Worm (Caenorhabditis elegans) whole organism, L4 larva: ENCODE results near the gene K01A12.2.

Source experiments
- Y5F2A.4 ChIP-seq: fragments of 200-800 bp; sonication (Bioruptor generic); optimal IDR thresholded peaks from 2 replicates; lab custom pipeline; 2018; ENCODE audit warnings: mild to moderate bottlenecking, missing genetic modification characterization, missing compliant biosample characterization
- ZK546.5 ChIP-seq, 2 experiments: sonication (generic microtip); optimal IDR thresholded peaks; 2 replicates each; lab custom pipeline; 2017; ENCODE audit warnings: missing biosample characterization in 2 of 2, missing genetic modification characterization in 2 of 2
- aha-1 ChIP-seq: fragments of 150-350 bp; peaks from one replicate; lab custom pipeline; 2014; ENCODE audit warnings: missing biosample characterization, missing genetic modification characterization
- aly-2 ChIP-seq: sonication (generic microtip); optimal IDR thresholded peaks from 2 replicates; lab custom pipeline; 2018; ENCODE audit warnings: missing biosample characterization, missing genetic modification characterization
- ceh-28 ChIP-seq: fragments of 150-350 bp; optimal IDR thresholded peaks from 2 replicates; lab custom pipeline; 2014; ENCODE audit warnings: missing biosample characterization, missing genetic modification reagents, missing genetic modification characterization
- ceh-32 ChIP-seq: sonication (generic microtip); optimal IDR thresholded peaks from 2 replicates; lab custom pipeline; 2016; ENCODE audit warnings: mild to moderate bottlenecking, missing genetic modification characterization, missing compliant biosample characterization; ENCODE audit not compliant: poor library complexity
- cey-2 ChIP-seq: sonication (generic microtip); optimal IDR thresholded peaks from 3 replicates; lab custom pipeline; 2017; ENCODE audit warnings: missing genetic modification characterization, mild to moderate bottlenecking, missing compliant biosample characterization, antibody characterized with exemption, borderline replicate concordance; ENCODE audit not compliant: insufficient read depth
- ctbp-1 ChIP-seq: fragments of 200-800 bp; sonication (Bioruptor generic); IDR thresholded peaks from 2 replicates; pipeline ENCODE4 v1.3.6; 2022; ENCODE audit warnings: missing genetic modification reagents, missing genetic modification characterization, missing compliant biosample characterization
- duxl-1 ChIP-seq: sonication (generic microtip); optimal IDR thresholded peaks from 2 replicates; lab custom pipeline; 2016; ENCODE audit warnings: mild to moderate bottlenecking, missing genetic modification characterization, moderate library complexity, missing compliant biosample characterization; ENCODE audit not compliant: poor library complexity
- egl-43 ChIP-seq: fragments of 200-800 bp; sonication (Bioruptor generic); IDR thresholded peaks from 2 replicates; pipeline ENCODE4 v1.3.6; 2022; ENCODE audit warnings: missing genetic modification reagents, missing genetic modification characterization, missing compliant biosample characterization
- hif-1 ChIP-seq, 2 experiments: sonication (generic microtip); optimal IDR thresholded peaks; 2 replicates each; lab custom pipeline; 2016 to 2017; ENCODE audit warnings: missing compliant biosample characterization in 2 of 2, missing genetic modification characterization in 2 of 2, missing genetic modification reagents in 2 of 2, missing genotype in 2 of 2, mild to moderate bottlenecking in 1 of 2
- hmg-1.1 ChIP-seq: fragments of 200-800 bp; sonication (Bioruptor generic); IDR thresholded peaks from 2 replicates; pipeline ENCODE4 v1.3.6; 2022; ENCODE audit warnings: missing genetic modification reagents, missing genetic modification characterization, missing compliant biosample characterization
- jun-1 ChIP-seq: fragments of 150-350 bp; optimal IDR thresholded peaks from 2 replicates; lab custom pipeline; 2014; ENCODE audit warnings: missing biosample characterization, missing genetic modification reagents, missing genetic modification characterization
- lim-7 ChIP-seq: fragments of 200-800 bp; sonication (Bioruptor generic); IDR thresholded peaks from 2 replicates; pipeline ENCODE4 v1.3.6; 2022; ENCODE audit warnings: missing genetic modification characterization, missing compliant biosample characterization
- lin-13 ChIP-seq: fragments of 150-350 bp; optimal IDR thresholded peaks from 2 replicates; lab custom pipeline; 2014; ENCODE audit warnings: missing biosample characterization, missing genetic modification reagents, missing genetic modification characterization
- madf-5 ChIP-seq, 2 experiments: fragments of 200-800 bp; sonication (Bioruptor generic); IDR thresholded peaks; 2 replicates each; pipeline ENCODE4 v1.3.6; 2022; ENCODE audit warnings: missing compliant biosample characterization in 2 of 2, missing genetic modification characterization in 2 of 2
- mes-2 ChIP-seq: sonication (generic microtip); optimal IDR thresholded peaks from 2 replicates; lab custom pipeline; 2016; ENCODE audit warnings: missing genotype, mild to moderate bottlenecking, missing genetic modification characterization, missing compliant biosample characterization; ENCODE audit not compliant: poor library complexity, severe bottlenecking
- mxl-3 ChIP-seq: fragments of 200-800 bp; sonication (Bioruptor generic); optimal IDR thresholded peaks from 2 replicates; lab custom pipeline; 2018; ENCODE audit warnings: mild to moderate bottlenecking, missing genetic modification characterization, missing compliant biosample characterization
- nhr-102 ChIP-seq: sonication (generic microtip); optimal IDR thresholded peaks from 2 replicates; lab custom pipeline; 2016; ENCODE audit warnings: mild to moderate bottlenecking, missing genetic modification characterization, moderate library complexity, missing compliant biosample characterization
- nhr-237 ChIP-seq: sonication (generic microtip); optimal IDR thresholded peaks from 2 replicates; lab custom pipeline; 2017; ENCODE audit warnings: missing biosample characterization, missing genetic modification characterization
- nhr-41 ChIP-seq: fragments of 200-800 bp; sonication (Bioruptor generic); IDR thresholded peaks from 2 replicates; pipeline ENCODE4 v1.3.6; 2022; ENCODE audit warnings: missing genetic modification reagents, missing genetic modification characterization, missing compliant biosample characterization
- nhr-48 ChIP-seq: sonication (generic microtip); optimal IDR thresholded peaks from 2 replicates; lab custom pipeline; 2016; ENCODE audit warnings: mild to moderate bottlenecking, missing genetic modification characterization, missing compliant biosample characterization
- nhr-6 ChIP-seq: fragments of 150-350 bp; optimal IDR thresholded peaks from 2 replicates; lab custom pipeline; 2014; ENCODE audit warnings: missing biosample characterization, missing genetic modification characterization
- nhr-77 ChIP-seq: fragments of 150-350 bp; optimal IDR thresholded peaks from 2 replicates; lab custom pipeline; 2014; ENCODE audit warnings: missing biosample characterization, missing genetic modification characterization
- pha-4 ChIP-seq, 2 experiments: fragments of 150-350 bp in 1 of 2; fragments of 200-800 bp in 1 of 2; sonication (Bioruptor generic) in 1 of 2; IDR thresholded peaks in 1 of 2; optimal IDR thresholded peaks in 1 of 2; 2 replicates each; pipeline versions ENCODE4 v1.3.6 to Lab custom; 2014 to 2022; ENCODE audit warnings: missing genetic modification characterization in 2 of 2, missing genetic modification reagents in 2 of 2, missing biosample characterization in 1 of 2, missing compliant biosample characterization in 1 of 2
- php-3 ChIP-seq: fragments of 200-800 bp; sonication (Bioruptor generic); IDR thresholded peaks from 2 replicates; pipeline ENCODE4 v1.3.6; 2022; ENCODE audit warnings: missing genetic modification reagents, missing genetic modification characterization, missing compliant biosample characterization
- skn-1 ChIP-seq: fragments of 150-350 bp; optimal IDR thresholded peaks from 2 replicates; lab custom pipeline; 2014; ENCODE audit warnings: missing biosample characterization, missing genetic modification characterization
- spr-1 ChIP-seq: sonication (generic microtip); optimal IDR thresholded peaks from 2 replicates; lab custom pipeline; 2016; ENCODE audit warnings: mild to moderate bottlenecking, missing genetic modification characterization, missing compliant biosample characterization
- unc-130 ChIP-seq: sonication (generic microtip); optimal IDR thresholded peaks from 2 replicates; lab custom pipeline; 2016; ENCODE audit warnings: missing genetic modification reagents, missing genetic modification characterization, missing compliant biosample characterization
- unc-39 ChIP-seq: sonication (generic microtip); optimal IDR thresholded peaks from 2 replicates; lab custom pipeline; 2017; ENCODE audit warnings: missing biosample characterization, missing genetic modification characterization
- unc-62 ChIP-seq, 3 experiments: fragments of 150-350 bp in 1 of 3; sonication (generic microtip); optimal IDR thresholded peaks in 2 of 3; peaks in 1 of 3; 1 replicate in 1 of 3; 2 replicates in 2 of 3; lab custom pipeline; 2014 to 2017; ENCODE audit warnings: missing biosample characterization in 3 of 3, missing genetic modification characterization in 3 of 3, missing genetic modification reagents in 3 of 3, missing genotype in 1 of 3

Gene K01A12.2

ce11 chrX:8568423-8568903, 44.7 kb upstream of the K01A12.2 start (continued):
- TF ChIP-seq lin-13 (GFP tag; lab: Kevin White, UChicago) (no peak), skn-1 (tag; lab: Kevin White, UChicago) (no peak), ctbp-1 (GFP tag; lab: Robert Waterston, UW) (no peak), ZK546.5 (tag; optimal IDR thresholded peaks at IDR 0.05; lab: Kevin White, UChicago) (no peak), ceh-32 (tag; lab: Kevin White, UChicago) (no peak), ceh-28 (tag; lab: Kevin White, UChicago) (no peak), aly-2 (no peak), cey-2 (tag; lab: Kevin White, UChicago) (no peak), nhr-237 (tag; lab: Kevin White, UChicago) (no peak), unc-39 (tag; lab: Kevin White, UChicago) (no peak), lim-7 (GFP tag; lab: Robert Waterston, UW) (no peak), duxl-1 (tag; lab: Kevin White, UChicago) (no peak)

- TF ChIP-seq nhr-77 (tag; lab: Kevin White, UChicago) (no peak), hmg-1.1 (GFP tag; lab: Robert Waterston, UW) (peak; percentile 54; the same call in 1 of the 2 replicates), unc-62 (GFP tag; optimal IDR thresholded peaks at IDR 0.05 in 1 of 2; lab: Kevin White, UChicago) (no peak), unc-62 (tag; optimal IDR thresholded peaks at IDR 0.05; lab: Kevin White, UChicago) (no peak), spr-1 (tag; lab: Kevin White, UChicago) (no peak), skn-1 (tag; lab: Kevin White, UChicago) (no peak), mes-2 (peak; percentile 47), pha-4 (GFP tag; IDR thresholded peaks at IDR 0.05; lab: Robert Waterston, UW) (no peak), pha-4 (tag; optimal IDR thresholded peaks at IDR 0.05; lab: Kevin White, UChicago) (no peak), aha-1 (tag; lab: Kevin White, UChicago) (peak; percentile 79), nhr-48 (no peak), egl-43 (GFP tag; lab: Robert Waterston, UW) (0 out of 2 replicates have a peak, but pooled peaks have one; percentile 46), madf-5 (GFP tag; IDR thresholded peaks at IDR 0.05; lab: Robert Waterston, UW) (no peak), nhr-41 (no peak)
These were observed 44.0 kb upstream of the K01A12.2 start for ce11 chrX:8569159-8569558.

- TF ChIP-seq unc-62 (GFP tag; optimal IDR thresholded peaks at IDR 0.05 in 1 of 2; lab: Kevin White, UChicago) (peak in 1 of 2 experiments; percentile 69), unc-62 (tag; optimal IDR thresholded peaks at IDR 0.05; lab: Kevin White, UChicago) (no peak), nhr-41 (no peak), hif-1 (tag; optimal IDR thresholded peaks at IDR 0.05; lab: Kevin White, UChicago) (no peak), jun-1 (no peak), nhr-102 (tag; lab: Kevin White, UChicago) (no peak)
These were observed 42.1 kb upstream of the K01A12.2 start, which contains the start of gene jmjd-3.1 for ce11 chrX:8570997-8571517. jmjd-3.1 (plus strand) TSS chrX:8571047.

DNA sequence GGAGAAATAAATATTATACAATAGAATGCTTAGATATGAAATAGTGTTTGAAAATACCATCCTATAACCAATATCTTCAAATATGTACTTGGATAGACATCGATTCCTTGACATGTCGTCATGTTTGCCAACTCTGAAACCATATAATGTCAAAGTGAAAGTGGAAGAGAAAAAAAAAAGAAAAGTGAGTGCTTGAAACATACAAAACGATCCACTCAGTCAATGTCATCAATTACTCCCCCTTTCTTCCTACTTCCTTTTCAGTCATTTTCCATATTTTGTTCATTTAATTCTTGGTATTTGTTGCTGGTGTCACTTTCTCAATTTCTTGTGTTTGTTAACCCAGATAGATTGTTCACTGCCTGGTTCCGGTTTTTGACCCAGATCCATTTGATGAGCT, 32.9 kb upstream of the K01A12.2 start, which contains the start of gene F18E9.4:
Gene F18E9.4, plus strand, starts transcription at position 301 of the 400 bp plus-strand sequence.
- TF ChIP-seq aha-1 (tag; lab: Kevin White, UChicago) (peak; percentile 22), unc-130 (no peak), Y5F2A.4 (GFP tag; lab: Kevin White, UChicago) (no peak)

DNA sequence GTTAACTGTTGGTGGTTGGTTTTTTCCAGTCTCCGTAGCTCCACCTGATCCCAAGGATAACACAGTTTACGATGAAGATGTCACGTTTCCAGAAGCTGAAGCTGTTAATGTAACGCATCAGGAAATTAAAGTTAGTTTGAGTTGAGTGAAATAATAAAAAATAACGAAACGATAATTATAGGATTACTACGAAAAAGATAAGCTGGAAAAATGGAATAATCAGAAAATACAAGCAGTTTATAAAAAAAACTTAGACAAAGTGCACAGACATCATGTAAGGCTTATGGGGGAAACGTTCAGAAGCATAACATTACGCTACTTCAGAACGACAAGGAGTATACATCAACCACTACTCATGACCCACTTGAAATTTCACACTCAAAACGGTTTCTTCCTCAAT, 31.7 kb upstream of the K01A12.2 start, which contains the start of gene F18E9.8:
Gene F18E9.8, minus strand, starts transcription at position 101 of the 400 bp plus-strand sequence.
- TF ChIP-seq php-3 (GFP tag; lab: Robert Waterston, UW): no peak
- no peak for TF ChIP-seq nhr-6 (tag; lab: Kevin White, UChicago)
- no peak for TF ChIP-seq mxl-3 (GFP tag; lab: Kevin White, UChicago)
- no peak for TF ChIP-seq aly-2
